Worm (Caenorhabditis elegans) whole organism, L4/young adult: ENCODE measurements around the gene Y42A5A.5.

Source experiments
- W03F9.2 ChIP-seq: fragments of 150-350 bp; optimal IDR thresholded peaks from 2 replicates; lab custom pipeline; 2014; ENCODE audit warnings: missing biosample characterization, missing genetic modification characterization
- dao-5 ChIP-seq: sonication (generic microtip); optimal IDR thresholded peaks from 2 replicates; lab custom pipeline; 2016; ENCODE audit warnings: missing genotype, missing genetic modification characterization, moderate library complexity, missing compliant biosample characterization
- him-1 ChIP-seq: sonication (generic microtip); optimal IDR thresholded peaks from 2 replicates; lab custom pipeline; 2016; ENCODE audit warnings: missing genotype, missing genetic modification reagents, missing genetic modification characterization, missing compliant biosample characterization

DNA sequence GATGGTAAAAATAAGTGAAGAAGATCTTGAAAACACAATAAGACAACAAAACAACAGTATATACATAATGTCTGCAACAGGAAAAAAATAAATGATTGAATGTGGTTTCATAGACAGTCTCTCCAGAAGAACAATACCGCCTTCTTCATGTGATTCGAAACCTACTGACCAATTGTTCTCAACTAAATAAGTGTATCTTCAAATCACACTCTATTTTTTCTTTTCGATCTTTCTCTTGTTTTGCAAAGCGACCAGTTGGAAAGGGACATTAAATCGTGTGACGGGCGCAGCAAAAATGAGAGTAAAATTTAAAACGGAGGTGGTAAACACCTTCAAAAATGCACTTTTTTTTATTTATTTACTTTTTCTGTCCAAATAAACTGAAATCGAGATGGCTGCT is 47.7 kb downstream of the Y42A5A.5 start:
- no peak for TF ChIP-seq W03F9.2 (tag; lab: Kevin White, UChicago)
- TF ChIP-seq him-1 (tag; lab: Kevin White, UChicago), result no peak
- no peak for TF ChIP-seq dao-5 (tag; lab: Kevin White, UChicago)
